Worm (Caenorhabditis elegans): ENCODE results near the gene dot-1.2.

DNA sequence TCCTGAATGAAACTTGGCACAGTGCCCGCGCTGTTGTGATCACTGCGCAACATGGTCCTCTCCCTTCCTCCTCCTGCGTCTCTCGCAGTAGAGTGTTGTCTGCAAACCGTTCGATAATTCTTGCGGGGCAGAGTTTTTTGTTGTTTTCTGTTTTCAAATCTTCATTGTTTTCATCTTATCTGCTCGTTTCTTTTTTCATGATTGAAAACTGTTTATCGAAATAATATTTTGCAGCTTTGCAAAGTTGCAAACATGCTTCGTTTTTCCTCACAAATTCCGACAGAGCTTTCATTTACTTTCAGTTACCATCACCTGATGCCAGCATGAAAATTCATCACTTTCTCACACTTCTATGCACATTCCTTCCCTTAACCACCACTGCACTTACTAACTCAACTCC lies 12.0 kb downstream of the dot-1.2 start, which contains the start of gene mes-1:
- TF ChIP-seq ama-1 (optimal IDR thresholded peaks at IDR 0.05) (no peak), hnd-1 (tag; optimal IDR thresholded peaks at IDR 0.05) (no peak), aly-1 (tag; optimal IDR thresholded peaks at IDR 0.05) (no peak), F13C5.2 (tag; optimal IDR thresholded peaks at IDR 0.05) (no peak), ceh-36 (tag; optimal IDR thresholded peaks at IDR 0.05) (no peak), pes-1 (GFP tag; IDR thresholded peaks at IDR 0.05) (no peak), B0310.2 (tag; optimal IDR thresholded peaks at IDR 0.05) (no peak), tra-4 (tag; optimal IDR thresholded peaks at IDR 0.05) (no peak)

Measured in whole organism, early embryonic.